Worm (Caenorhabditis elegans) whole organism, L2 larva: Measurements from ENCODE around the gene F41C3.8.
A peak's percentile ranks its signal among the peaks of the same experiment; 100 is the strongest.
"Not testable (repeated sequence)": the region's sequence is repeated elsewhere in the genome, so short reads cannot be mapped to it uniquely, and the experiment has no call there.

ENCODE experiments used
- C34F6.9 ChIP-seq: fragments of 150-350 bp; optimal IDR thresholded peaks from 2 replicates; lab custom pipeline; 2014; ENCODE audit warnings: missing biosample characterization, missing genetic modification characterization
- F13H6.1 ChIP-seq: sonication (generic microtip); optimal IDR thresholded peaks from 2 replicates; lab custom pipeline; 2016; ENCODE audit warnings: missing genetic modification characterization, missing compliant biosample characterization
- R02D3.7 ChIP-seq: fragments of 150-350 bp; optimal IDR thresholded peaks from 2 replicates; lab custom pipeline; 2014; ENCODE audit warnings: missing biosample characterization, missing genetic modification characterization
- Y55F3AM.14 ChIP-seq: fragments of 200-800 bp; sonication (Bioruptor generic); optimal IDR thresholded peaks from 2 replicates; lab custom pipeline; 2018; ENCODE audit warnings: mild to moderate bottlenecking, missing genetic modification characterization, missing compliant biosample characterization
- ZK546.5 ChIP-seq: sonication (generic microtip); optimal IDR thresholded peaks from 2 replicates; lab custom pipeline; 2017; ENCODE audit warnings: missing biosample characterization, missing genetic modification characterization
- alr-1 ChIP-seq: fragments of 150-350 bp; optimal IDR thresholded peaks from 2 replicates; lab custom pipeline; 2014; ENCODE audit warnings: missing biosample characterization, missing genetic modification characterization
- aly-2 ChIP-seq: fragments of 150-350 bp; optimal IDR thresholded peaks from 2 replicates; lab custom pipeline; 2014; ENCODE audit warnings: missing biosample characterization, missing genetic modification characterization
- ama-1 ChIP-seq: fragments of 150-350 bp; optimal IDR thresholded peaks from 2 replicates; lab custom pipeline; 2018; ENCODE audit warnings: inconsistent platforms
- blmp-1 ChIP-seq: sonication (generic microtip); optimal IDR thresholded peaks from 2 replicates; lab custom pipeline; 2017; ENCODE audit warnings: missing genetic modification characterization, mild to moderate bottlenecking, missing compliant biosample characterization, antibody characterized with exemption, moderate library complexity; ENCODE audit not compliant: insufficient read depth
- ceh-16 ChIP-seq: fragments of 150-350 bp; optimal IDR thresholded peaks from 2 replicates; lab custom pipeline; 2014; ENCODE audit warnings: missing biosample characterization, missing genetic modification characterization
- ceh-82 ChIP-seq: fragments of 150-350 bp; optimal IDR thresholded peaks from 2 replicates; lab custom pipeline; 2014; ENCODE audit warnings: missing biosample characterization, missing genetic modification characterization
- crh-2 ChIP-seq: sonication (generic microtip); optimal IDR thresholded peaks from 2 replicates; lab custom pipeline; 2017; ENCODE audit warnings: missing biosample characterization, missing genetic modification characterization
- dmd-4 ChIP-seq: sonication (generic microtip); optimal IDR thresholded peaks from 2 replicates; lab custom pipeline; 2017; ENCODE audit warnings: missing biosample characterization, missing genetic modification characterization
- egl-27 ChIP-seq: sonication (generic microtip); optimal IDR thresholded peaks from 3 replicates; lab custom pipeline; 2017; ENCODE audit warnings: missing biosample characterization, missing genetic modification reagents, missing genetic modification characterization
- elt-1 ChIP-seq: fragments of 150-350 bp; optimal IDR thresholded peaks from 2 replicates; lab custom pipeline; 2014; ENCODE audit warnings: missing biosample characterization, missing genetic modification characterization
- elt-3 ChIP-seq: sonication (generic microtip); optimal IDR thresholded peaks from 2 replicates; lab custom pipeline; 2017; ENCODE audit warnings: missing biosample characterization, missing genetic modification characterization
- fos-1 ChIP-seq: fragments of 150-350 bp; optimal IDR thresholded peaks from 2 replicates; lab custom pipeline; 2014; ENCODE audit warnings: missing biosample characterization, missing genetic modification characterization
- gmeb-1 ChIP-seq: fragments of 150-350 bp; optimal IDR thresholded peaks from 2 replicates; lab custom pipeline; 2014; ENCODE audit warnings: missing biosample characterization, missing genetic modification characterization
- lin-11 ChIP-seq: fragments of 150-350 bp; sonication (generic microtip); optimal IDR thresholded peaks from 2 replicates; lab custom pipeline; 2014; ENCODE audit warnings: missing biosample characterization, missing genetic modification characterization, inconsistent platforms, mixed read lengths
- lin-13 ChIP-seq: fragments of 150-350 bp; optimal IDR thresholded peaks from 2 replicates; lab custom pipeline; 2014; ENCODE audit warnings: missing biosample characterization, missing genetic modification reagents, missing genetic modification characterization
- lin-39 ChIP-seq: fragments of 150-350 bp; optimal IDR thresholded peaks from 2 replicates; lab custom pipeline; 2014; ENCODE audit warnings: missing biosample characterization, missing genetic modification reagents, missing genetic modification characterization
- lsy-2 ChIP-seq, 2 experiments: fragments of 150-350 bp in 1 of 2; sonication (generic microtip) in 1 of 2; optimal IDR thresholded peaks; 2 replicates each; lab custom pipeline; 2014 to 2017; ENCODE audit warnings: missing biosample characterization in 2 of 2, missing genetic modification characterization in 2 of 2
- mab-5 ChIP-seq: fragments of 150-350 bp; optimal IDR thresholded peaks from 2 replicates; lab custom pipeline; 2014; ENCODE audit warnings: missing biosample characterization, missing genetic modification characterization
- mbf-1 ChIP-seq: sonication (generic microtip); optimal IDR thresholded peaks from 2 replicates; lab custom pipeline; 2017; ENCODE audit warnings: missing biosample characterization, missing genetic modification characterization
- mdl-1 ChIP-seq, 2 experiments: fragments of 150-350 bp in 1 of 2; sonication (generic microtip) in 1 of 2; optimal IDR thresholded peaks; 2 replicates each; lab custom pipeline; 2017; ENCODE audit warnings: missing biosample characterization in 2 of 2, missing genetic modification characterization in 2 of 2
- nhr-10 ChIP-seq: sonication (generic microtip); optimal IDR thresholded peaks from 2 replicates; lab custom pipeline; 2017; ENCODE audit warnings: missing biosample characterization, missing genetic modification characterization
- nhr-11 ChIP-seq: fragments of 150-350 bp; optimal IDR thresholded peaks from 2 replicates; lab custom pipeline; 2014; ENCODE audit warnings: missing biosample characterization, missing genetic modification characterization
- nhr-12 ChIP-seq: fragments of 150-350 bp; optimal IDR thresholded peaks from 2 replicates; lab custom pipeline; 2014; ENCODE audit warnings: missing biosample characterization, missing genetic modification characterization
- nhr-129 ChIP-seq: fragments of 150-350 bp; optimal IDR thresholded peaks from 2 replicates; lab custom pipeline; 2014; ENCODE audit warnings: missing biosample characterization, missing genetic modification characterization
- nhr-21 ChIP-seq: fragments of 150-350 bp; optimal IDR thresholded peaks from 2 replicates; lab custom pipeline; 2014; ENCODE audit warnings: missing biosample characterization, missing genetic modification characterization
- nhr-23 ChIP-seq: fragments of 150-350 bp; optimal IDR thresholded peaks from 2 replicates; lab custom pipeline; 2014; ENCODE audit warnings: missing biosample characterization, missing genetic modification reagents, missing genetic modification characterization
- nhr-237 ChIP-seq: fragments of 150-350 bp; optimal IDR thresholded peaks from 2 replicates; lab custom pipeline; 2014; ENCODE audit warnings: missing biosample characterization, missing genetic modification characterization
- nhr-25 ChIP-seq: fragments of 150-350 bp; sonication (generic microtip); optimal IDR thresholded peaks from 3 replicates; lab custom pipeline; 2014; ENCODE audit warnings: missing biosample characterization, missing genetic modification characterization
- nhr-6 ChIP-seq: fragments of 150-350 bp; optimal IDR thresholded peaks from 2 replicates; lab custom pipeline; 2014; ENCODE audit warnings: missing biosample characterization, missing genetic modification characterization
- nhr-77 ChIP-seq: fragments of 150-350 bp; optimal IDR thresholded peaks from 2 replicates; lab custom pipeline; 2014; ENCODE audit warnings: missing biosample characterization, missing genetic modification characterization
- skn-1 ChIP-seq: sonication (generic microtip); optimal IDR thresholded peaks from 2 replicates; lab custom pipeline; 2017; ENCODE audit warnings: missing biosample characterization, missing genetic modification characterization
- sma-3 ChIP-seq: sonication (generic microtip); optimal IDR thresholded peaks from 2 replicates; lab custom pipeline; 2016; ENCODE audit warnings: missing genetic modification reagents, missing genetic modification characterization, missing compliant biosample characterization
- sma-9 ChIP-seq, 2 experiments: fragments of 150-350 bp in 1 of 2; sonication (generic microtip) in 1 of 2; optimal IDR thresholded peaks; 2 replicates each; lab custom pipeline; 2014 to 2016; ENCODE audit warnings: missing genetic modification characterization in 2 of 2, mild to moderate bottlenecking in 1 of 2, missing biosample characterization in 1 of 2, missing compliant biosample characterization in 1 of 2, missing genetic modification reagents in 1 of 2, moderate library complexity in 1 of 2
- snpc-4 ChIP-seq: fragments of 150-350 bp; optimal IDR thresholded peaks from 2 replicates; lab custom pipeline; 2014; ENCODE audit warnings: missing biosample characterization, missing genetic modification characterization
- unc-39 ChIP-seq: fragments of 150-350 bp; optimal IDR thresholded peaks from 2 replicates; lab custom pipeline; 2014; ENCODE audit warnings: missing biosample characterization, missing genetic modification characterization
- unc-55 ChIP-seq: fragments of 150-350 bp; sonication (generic microtip); optimal IDR thresholded peaks from 3 replicates; lab custom pipeline; 2014; ENCODE audit warnings: missing biosample characterization, missing genetic modification reagents, missing genetic modification characterization
- unc-62 ChIP-seq: fragments of 150-350 bp; optimal IDR thresholded peaks from 2 replicates; lab custom pipeline; 2014; ENCODE audit warnings: missing biosample characterization, missing genetic modification reagents, missing genetic modification characterization
- zag-1 ChIP-seq: fragments of 150-350 bp; optimal IDR thresholded peaks from 2 replicates; lab custom pipeline; 2014; ENCODE audit warnings: missing biosample characterization, missing genetic modification characterization
- ztf-1 ChIP-seq: fragments of 200-800 bp; sonication (Bioruptor generic); conservative IDR thresholded peaks from 2 replicates; pipeline ENCODE4 v1.3.6; 2022; ENCODE audit warnings: missing genetic modification characterization, missing compliant biosample characterization
- ztf-4 ChIP-seq: fragments of 150-350 bp; optimal IDR thresholded peaks from 2 replicates; lab custom pipeline; 2014; ENCODE audit warnings: missing biosample characterization, missing genetic modification characterization

Gene F41C3.8

ce11 chrII:4701482-4702119 is 14.2 kb upstream of the F41C3.8 start, which contains the start of gene unc-85:
Gene unc-85, plus strand, starts transcription at chrII:4702069.
- peak; percentile 23 for TF ChIP-seq lin-11 (tag; lab: Kevin White, UChicago)
- TF ChIP-seq nhr-129 (tag; lab: Kevin White, UChicago): peak; percentile 71
- TF ChIP-seq gmeb-1 (tag; lab: Kevin White, UChicago): peak; percentile 58
- TF ChIP-seq crh-2 (tag; lab: Kevin White, UChicago): peak; percentile 73
- peak; percentile 62 for TF ChIP-seq C34F6.9 (tag; lab: Kevin White, UChicago)
- peak; percentile 22 for TF ChIP-seq sma-9 (GFP tag; optimal IDR thresholded peaks at IDR 0.05; lab: Kevin White, UChicago)
- not testable (repeated sequence) for TF ChIP-seq sma-9 (tag; optimal IDR thresholded peaks at IDR 0.05; lab: Kevin White, UChicago)
- peak; percentile 66 to 89 for TF ChIP-seq lsy-2 (tag; optimal IDR thresholded peaks at IDR 0.05; lab: Kevin White, UChicago)
- TF ChIP-seq sma-3 (GFP tag; lab: Kevin White, UChicago): peak; percentile 78
- TF ChIP-seq nhr-21 (tag; lab: Kevin White, UChicago): peak; percentile 17
- peak; percentile 80 for TF ChIP-seq F13H6.1 (tag; lab: Kevin White, UChicago)
- peak; percentile 69 for TF ChIP-seq unc-55 (GFP tag; lab: Kevin White, UChicago)
- peak in 1 of 2 experiments; percentile 44 for TF ChIP-seq mdl-1 (tag; optimal IDR thresholded peaks at IDR 0.05; lab: Kevin White, UChicago)
- TF ChIP-seq lin-13 (GFP tag; lab: Kevin White, UChicago): peak; percentile 65
- peak; percentile 22 for TF ChIP-seq nhr-6 (tag; lab: Kevin White, UChicago)
- TF ChIP-seq nhr-25: peak; percentile 69
- TF ChIP-seq, all 48 proteins: peak for 15; not testable (repeated sequence) for 33

- TF ChIP-seq lin-39 (tag; lab: Kevin White, UChicago) (no peak), lin-11 (tag; lab: Kevin White, UChicago) (no peak), nhr-10 (tag; lab: Kevin White, UChicago) (no peak), ceh-16 (tag; lab: Kevin White, UChicago) (no peak), dmd-4 (tag; lab: Kevin White, UChicago) (no peak)
These were observed 12.8 kb upstream of the F41C3.8 start for ce11 chrII:4703011-4703410.

- TF ChIP-seq mdl-1 (tag; optimal IDR thresholded peaks at IDR 0.05; lab: Kevin White, UChicago): no peak
- peak; percentile 69 for TF ChIP-seq gmeb-1 (tag; lab: Kevin White, UChicago)
- no peak for TF ChIP-seq elt-1
- peak; percentile 47 for TF ChIP-seq sma-3 (GFP tag; lab: Kevin White, UChicago)
- TF ChIP-seq mab-5 (tag; lab: Kevin White, UChicago): no peak
- TF ChIP-seq lin-11 (tag; lab: Kevin White, UChicago): peak; percentile 45
- no peak for TF ChIP-seq nhr-23 (tag; lab: Kevin White, UChicago)
- peak; percentile 35 for TF ChIP-seq F13H6.1 (tag; lab: Kevin White, UChicago)
- TF ChIP-seq nhr-77: no peak
- TF ChIP-seq elt-3: no peak
- TF ChIP-seq nhr-12 (tag; lab: Kevin White, UChicago): no peak
- TF ChIP-seq unc-55 (GFP tag; lab: Kevin White, UChicago): peak; percentile 67
- peak; percentile 7 for TF ChIP-seq nhr-21 (tag; lab: Kevin White, UChicago)
- TF ChIP-seq unc-39 (tag; lab: Kevin White, UChicago): no peak
- peak; percentile 86 to 97 for TF ChIP-seq lsy-2 (tag; optimal IDR thresholded peaks at IDR 0.05; lab: Kevin White, UChicago)
- no peak for TF ChIP-seq ceh-16 (tag; lab: Kevin White, UChicago)
- peak; percentile 29 for TF ChIP-seq nhr-129 (tag; lab: Kevin White, UChicago)
- TF ChIP-seq ztf-1 (GFP tag; lab: Robert Waterston, UW): no peak
- no peak for TF ChIP-seq alr-1 (tag; lab: Kevin White, UChicago)
- no peak for TF ChIP-seq snpc-4
- no peak for TF ChIP-seq nhr-237 (tag; lab: Kevin White, UChicago)
- TF ChIP-seq nhr-25: peak; percentile 41
- TF ChIP-seq aly-2 (tag; lab: Kevin White, UChicago): no peak
- TF ChIP-seq skn-1 (tag; lab: Kevin White, UChicago): no peak
- no peak for TF ChIP-seq ceh-82 (tag; lab: Kevin White, UChicago)
- TF ChIP-seq lin-39 (tag; lab: Kevin White, UChicago): no peak
- no peak for TF ChIP-seq unc-62 (GFP tag; lab: Kevin White, UChicago)
- TF ChIP-seq nhr-6 (tag; lab: Kevin White, UChicago): no peak
- TF ChIP-seq mbf-1 (tag; lab: Kevin White, UChicago): no peak
- no peak for TF ChIP-seq Y55F3AM.14 (GFP tag; lab: Kevin White, UChicago)
- TF ChIP-seq egl-27 (tag; lab: Kevin White, UChicago): peak; percentile 23
- TF ChIP-seq ZK546.5 (tag; lab: Kevin White, UChicago): no peak
- TF ChIP-seq fos-1: peak; percentile 69
- TF ChIP-seq sma-9 (GFP tag; optimal IDR thresholded peaks at IDR 0.05; lab: Kevin White, UChicago): peak; percentile 22
- TF ChIP-seq sma-9 (tag; optimal IDR thresholded peaks at IDR 0.05; lab: Kevin White, UChicago): no peak
- TF ChIP-seq ama-1 (lab: Kevin White, UChicago): peak; percentile 25
- no peak for TF ChIP-seq nhr-11 (tag; lab: Kevin White, UChicago)
- no peak for TF ChIP-seq zag-1 (tag; lab: Kevin White, UChicago)
- peak; percentile 82 for TF ChIP-seq C34F6.9 (tag; lab: Kevin White, UChicago)
- TF ChIP-seq blmp-1 (tag; lab: Kevin White, UChicago): no peak
- TF ChIP-seq ztf-4 (tag; lab: Kevin White, UChicago): no peak
- TF ChIP-seq dmd-4 (tag; lab: Kevin White, UChicago): no peak
- TF ChIP-seq R02D3.7 (tag; lab: Kevin White, UChicago): no peak
These were observed 9.4 kb upstream of the F41C3.8 start, which contains the start of the genes F10G7.9 and tsn-1 for ce11 chrII:4706359-4706871. Gene F10G7.9, minus strand, starts transcription at chrII:4706485. Gene tsn-1, plus strand, starts transcription at chrII:4706821.
